Worm (Caenorhabditis elegans) whole organism, L2 larva: ENCODE data around the gene sre-50.

Source experiments
- C34F6.9 ChIP-seq: fragments of 150-350 bp; optimal IDR thresholded peaks from 2 replicates; lab custom pipeline; 2014; ENCODE audit warnings: missing biosample characterization, missing genetic modification characterization
- gmeb-1 ChIP-seq: fragments of 150-350 bp; optimal IDR thresholded peaks from 2 replicates; lab custom pipeline; 2014; ENCODE audit warnings: missing biosample characterization, missing genetic modification characterization
- mdl-1 ChIP-seq, 2 experiments: fragments of 150-350 bp in 1 of 2; sonication (generic microtip) in 1 of 2; optimal IDR thresholded peaks; 2 replicates each; lab custom pipeline; 2017; ENCODE audit warnings: missing biosample characterization in 2 of 2, missing genetic modification characterization in 2 of 2
- unc-39 ChIP-seq: fragments of 150-350 bp; optimal IDR thresholded peaks from 2 replicates; lab custom pipeline; 2014; ENCODE audit warnings: missing biosample characterization, missing genetic modification characterization
- ztf-11 ChIP-seq: sonication (generic microtip); optimal IDR thresholded peaks from 2 replicates; lab custom pipeline; 2017; ENCODE audit warnings: missing biosample characterization, missing genetic modification characterization

DNA sequence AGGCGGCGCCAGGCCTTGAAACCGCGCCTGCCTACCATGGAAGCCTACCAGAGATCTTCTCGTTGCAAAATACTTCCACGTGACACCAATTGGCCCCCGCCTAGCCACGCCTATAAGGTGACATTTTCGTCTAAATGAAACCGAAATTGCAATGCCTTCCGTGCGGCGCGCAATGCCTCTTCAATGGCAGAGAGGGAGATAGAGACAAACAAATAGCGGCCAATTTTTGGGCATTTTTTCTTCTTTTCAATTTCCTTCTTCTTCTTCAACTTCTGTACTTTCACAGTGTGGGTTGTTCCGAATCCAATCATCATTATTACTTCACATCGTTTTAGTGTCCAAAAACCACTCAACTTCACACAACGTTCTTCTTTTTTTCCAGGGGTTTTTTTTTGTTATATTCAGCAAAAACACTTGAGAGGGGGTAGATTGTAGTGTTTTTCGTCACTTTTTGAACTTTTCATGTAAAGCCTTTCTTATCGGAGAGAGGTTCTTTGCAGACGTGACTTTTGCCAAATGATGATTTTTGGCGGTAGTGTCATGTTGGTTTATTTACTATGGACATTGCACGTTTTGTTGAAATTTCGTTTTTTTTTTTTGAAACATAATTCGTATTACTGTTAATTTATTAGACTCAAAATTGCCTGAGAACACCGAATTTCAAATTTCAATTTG, 42.0 kb upstream of the sre-50 start:
- no peak for TF ChIP-seq C34F6.9
- TF ChIP-seq unc-39 (tag; lab: Kevin White, UChicago), result no peak
- TF ChIP-seq mdl-1 (tag; optimal IDR thresholded peaks at IDR 0.05; lab: Kevin White, UChicago), result no peak
- TF ChIP-seq gmeb-1 (tag; lab: Kevin White, UChicago), result no peak
- TF ChIP-seq ztf-11 (tag; lab: Kevin White, UChicago), result no peak
